Fruit fly (Drosophila melanogaster) Kc167 (cell line): ENCODE measurements around the gene eIF4E5.

Experiments
- Myc ChIP-seq: fragments of >200 bp; optimal IDR thresholded peaks from 2 replicates; lab custom pipeline; 2017; ENCODE audit warnings: missing external identifiers
- Sin3A ChIP-seq: fragments of >200 bp; optimal IDR thresholded peaks from 2 replicates; lab custom pipeline; 2018; ENCODE audit warnings: missing external identifiers
- insv ChIP-seq: fragments of >200 bp; optimal IDR thresholded peaks from 3 replicates; lab custom pipeline; 2018; ENCODE audit warnings: missing external identifiers
- psq ChIP-seq: fragments of >200 bp; optimal IDR thresholded peaks from 2 replicates; lab custom pipeline; 2017; ENCODE audit warnings: missing external identifiers
- ttk ChIP-seq: sonication (Bioruptor generic); optimal IDR thresholded peaks from 2 replicates; lab custom pipeline; 2017; ENCODE audit warnings: missing external identifiers

- TF ChIP-seq Sin3A (lab: Kevin White, UChicago) (no peak), ttk (lab: Kevin White, UChicago) (no peak), Myc (lab: Kevin White, UChicago) (no peak), psq (lab: Kevin White, UChicago) (no peak), insv (lab: Kevin White, UChicago) (no peak)
Measured at dm6 chr3L:7935409-7935932, 40.8 kb downstream of the eIF4E5 start.
